Comparison of ENCODE assay signal across 3 worm cellular contexts in the genomic region with DNA sequence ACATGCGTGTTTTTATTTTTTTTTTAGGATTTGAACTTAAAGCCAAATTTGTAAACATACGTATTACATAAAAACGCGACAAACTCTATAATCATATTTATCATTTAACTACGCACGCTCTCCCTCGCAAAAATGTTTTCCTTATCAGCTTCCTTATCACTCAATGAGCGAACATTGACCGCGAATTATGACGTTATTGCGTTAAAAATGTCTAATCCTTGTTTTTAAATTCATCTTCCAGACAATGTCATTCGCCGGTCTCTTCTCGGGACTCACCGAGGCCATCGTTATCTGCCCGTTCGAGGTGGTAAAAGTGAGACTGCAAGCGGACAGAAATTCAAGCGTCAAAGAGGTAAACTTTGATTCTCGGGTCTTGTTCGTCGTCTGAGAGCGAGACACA.
TF ChIP-seq lines count a peak whose summit lies in the region.

No protein-coding gene starts in this region.

TF ChIP-seq in whole organism, L1 larva, 84 proteins besides CTCF, POLR2A, EP300 and RAD21 (continued from another document):
- peak; percentile 19 for TF ChIP-seq snu-23 (GFP tag; optimal IDR thresholded peaks at IDR 0.05; lab: Kevin White, UChicago)
- no peak for TF ChIP-seq pqm-1 (tag; optimal IDR thresholded peaks at IDR 0.05; lab: Kevin White, UChicago)
- peak; percentile 89 to 98 (median 94) for TF ChIP-seq elt-3 (tag; optimal IDR thresholded peaks at IDR 0.05; lab: Kevin White, UChicago)
- TF ChIP-seq sox-4 (tag; optimal IDR thresholded peaks at IDR 0.05; lab: Kevin White, UChicago): no peak
- TF ChIP-seq sup-37 (GFP tag; optimal IDR thresholded peaks at IDR 0.05; lab: Kevin White, UChicago): no peak
- peak; percentile 15 for TF ChIP-seq nhr-47 (tag; optimal IDR thresholded peaks at IDR 0.05; lab: Kevin White, UChicago)
- TF ChIP-seq dsc-1 (tag; optimal IDR thresholded peaks at IDR 0.05; lab: Kevin White, UChicago): no peak
- TF ChIP-seq dpl-1 (GFP tag; optimal IDR thresholded peaks at IDR 0.05; lab: Kevin White, UChicago): no peak
- no peak for TF ChIP-seq nhr-11 (tag; optimal IDR thresholded peaks at IDR 0.05; lab: Kevin White, UChicago)
- TF ChIP-seq nhr-84 (tag; optimal IDR thresholded peaks at IDR 0.05; lab: Kevin White, UChicago): no peak
- TF ChIP-seq mab-9 (GFP tag; IDR thresholded peaks at IDR 0.05; lab: Robert Waterston, UW): no peak
- TF ChIP-seq nhr-90 (tag; optimal IDR thresholded peaks at IDR 0.05; lab: Kevin White, UChicago; ENCODE audit: poor library complexity): peak; percentile 60
- TF ChIP-seq tlp-1 (tag; optimal IDR thresholded peaks at IDR 0.05; lab: Kevin White, UChicago): no peak
- peak in 1 of 2 experiments; percentile 18 for TF ChIP-seq mdl-1 (tag; optimal IDR thresholded peaks at IDR 0.05; lab: Kevin White, UChicago)
- TF ChIP-seq fos-1 (tag; optimal IDR thresholded peaks at IDR 0.05; lab: Kevin White, UChicago): no peak
- no peak for TF ChIP-seq unc-86 (tag; optimal IDR thresholded peaks at IDR 0.05; lab: Kevin White, UChicago)
- TF ChIP-seq tbx-2 (tag; optimal IDR thresholded peaks at IDR 0.05; lab: Kevin White, UChicago): no peak
- no peak for TF ChIP-seq snpc-4 (tag; optimal IDR thresholded peaks at IDR 0.05; lab: Kevin White, UChicago)
- TF ChIP-seq lin-14 (GFP tag; optimal IDR thresholded peaks at IDR 0.05; lab: Kevin White, UChicago): peak; percentile 52
- no peak for TF ChIP-seq hlh-4 (tag; optimal IDR thresholded peaks at IDR 0.05; lab: Kevin White, UChicago)
- TF ChIP-seq nhr-85 (tag; lab: Kevin White, UChicago): peak; percentile 76
- no peak for TF ChIP-seq pag-3 (tag; optimal IDR thresholded peaks at IDR 0.05; lab: Kevin White, UChicago; ENCODE audit: borderline replicate concordance, insufficient read depth)
- no peak for TF ChIP-seq ama-1 (optimal IDR thresholded peaks at IDR 0.05; lab: Kevin White, UChicago)
- no peak for TF ChIP-seq fkh-8 (tag; optimal IDR thresholded peaks at IDR 0.05; lab: Kevin White, UChicago)
- TF ChIP-seq blmp-1 (tag; optimal IDR thresholded peaks at IDR 0.05; lab: Kevin White, UChicago): peak; percentile 22
- TF ChIP-seq nhr-20 (tag; optimal IDR thresholded peaks at IDR 0.05; lab: Kevin White, UChicago): peak; percentile 66
- TF ChIP-seq nhr-19 (GFP tag; conservative IDR thresholded peaks at IDR 0.05; lab: Robert Waterston, UW): peak; percentile 78

TF ChIP-seq in whole organism, L2 larva, 48 proteins besides CTCF, POLR2A, EP300 and RAD21 (continued from another document):
- TF ChIP-seq crh-2 (tag; optimal IDR thresholded peaks at IDR 0.05; lab: Kevin White, UChicago) (peak; percentile 81), mdl-1 (tag; optimal IDR thresholded peaks at IDR 0.05; lab: Kevin White, UChicago) (peak in 1 of 2 experiments; percentile 58), F13H6.1 (tag; optimal IDR thresholded peaks at IDR 0.05; lab: Kevin White, UChicago) (peak; percentile 79), mbf-1 (tag; optimal IDR thresholded peaks at IDR 0.05; lab: Kevin White, UChicago) (no peak), lsy-2 (tag; optimal IDR thresholded peaks at IDR 0.05; lab: Kevin White, UChicago) (peak in 1 of 2 experiments; percentile 30), unc-62 (GFP tag; optimal IDR thresholded peaks at IDR 0.05; lab: Kevin White, UChicago) (no peak), blmp-1 (tag; optimal IDR thresholded peaks at IDR 0.05; lab: Kevin White, UChicago; ENCODE audit: insufficient read depth) (no peak), sma-3 (GFP tag; optimal IDR thresholded peaks at IDR 0.05; lab: Kevin White, UChicago) (peak; percentile 75)
TF ChIP-seq in whole organism, L2 larva: peak in this region for 11.

TF ChIP-seq in whole organism, L4 larva, 104 proteins besides CTCF, POLR2A, EP300 and RAD21 (continued from another document):
- peak in 1 of 2 experiments; percentile 44 for TF ChIP-seq unc-62 (GFP tag; optimal IDR thresholded peaks at IDR 0.05 in 1 of 2; lab: Kevin White, UChicago)
- TF ChIP-seq unc-62 (tag; optimal IDR thresholded peaks at IDR 0.05; lab: Kevin White, UChicago): no peak
- no peak for TF ChIP-seq R02D3.7 (tag; optimal IDR thresholded peaks at IDR 0.05; lab: Kevin White, UChicago)
- no peak for TF ChIP-seq dpl-1 (GFP tag; optimal IDR thresholded peaks at IDR 0.05; lab: Kevin White, UChicago)
- no peak for TF ChIP-seq skn-1 (tag; optimal IDR thresholded peaks at IDR 0.05; lab: Kevin White, UChicago)
- TF ChIP-seq Y105C5A.15 (GFP tag; IDR thresholded peaks at IDR 0.05; lab: Robert Waterston, UW): no peak
- no peak for TF ChIP-seq madf-5 (GFP tag; IDR thresholded peaks at IDR 0.05; lab: Robert Waterston, UW)
- peak; percentile 99 for TF ChIP-seq dmd-6 (GFP tag; IDR thresholded peaks at IDR 0.05; lab: Robert Waterston, UW)
- peak; percentile 61 for TF ChIP-seq mep-1 (tag; optimal IDR thresholded peaks at IDR 0.05; lab: Kevin White, UChicago)
- no peak for TF ChIP-seq D1046.2 (GFP tag; IDR thresholded peaks at IDR 0.05; lab: Robert Waterston, UW)
- no peak for TF ChIP-seq nhr-76 (tag; optimal IDR thresholded peaks at IDR 0.05; lab: Kevin White, UChicago)
- TF ChIP-seq spr-1 (tag; optimal IDR thresholded peaks at IDR 0.05; lab: Kevin White, UChicago): no peak
- TF ChIP-seq attf-4 (tag; optimal IDR thresholded peaks at IDR 0.05; lab: Kevin White, UChicago): no peak
- no peak for TF ChIP-seq F44E2.7 (GFP tag; IDR thresholded peaks at IDR 0.05; lab: Robert Waterston, UW)
- peak; percentile 34 for TF ChIP-seq aha-1 (tag; lab: Kevin White, UChicago)
- peak; percentile 73 for TF ChIP-seq php-3 (GFP tag; IDR thresholded peaks at IDR 0.05; lab: Robert Waterston, UW)
- TF ChIP-seq unc-39 (tag; optimal IDR thresholded peaks at IDR 0.05; lab: Kevin White, UChicago): no peak
- no peak for TF ChIP-seq F49E8.2 (tag; optimal IDR thresholded peaks at IDR 0.05; lab: Kevin White, UChicago; ENCODE audit: borderline replicate concordance)
- TF ChIP-seq ceh-20 (GFP tag; IDR thresholded peaks at IDR 0.05; lab: Robert Waterston, UW): no peak
- no peak for TF ChIP-seq set-16 (GFP tag; IDR thresholded peaks at IDR 0.05; lab: Robert Waterston, UW)
- no peak for TF ChIP-seq zip-2 (tag; optimal IDR thresholded peaks at IDR 0.05; lab: Kevin White, UChicago)
- TF ChIP-seq mdt-29 (GFP tag; IDR thresholded peaks at IDR 0.05; lab: Robert Waterston, UW): no peak
- TF ChIP-seq ama-1 (optimal IDR thresholded peaks at IDR 0.05; lab: Kevin White, UChicago): no peak
- TF ChIP-seq egl-27 (tag; optimal IDR thresholded peaks at IDR 0.05; lab: Kevin White, UChicago): no peak
- TF ChIP-seq ZK337.2 (GFP tag; IDR thresholded peaks at IDR 0.05; lab: Robert Waterston, UW): no peak
- no peak for TF ChIP-seq lin-29 (GFP tag; IDR thresholded peaks at IDR 0.05; lab: Robert Waterston, UW)
- no peak for TF ChIP-seq nhr-111 (GFP tag; optimal IDR thresholded peaks at IDR 0.05; lab: Kevin White, UChicago)
- TF ChIP-seq nhr-237 (tag; optimal IDR thresholded peaks at IDR 0.05; lab: Kevin White, UChicago): no peak
- TF ChIP-seq lsy-2 (tag; optimal IDR thresholded peaks at IDR 0.05; lab: Kevin White, UChicago): peak; percentile 5 to 50
- TF ChIP-seq daf-12 (tag; optimal IDR thresholded peaks at IDR 0.05; lab: Kevin White, UChicago): no peak
- no peak for TF ChIP-seq spr-3 (GFP tag; optimal IDR thresholded peaks at IDR 0.05; lab: Kevin White, UChicago)
- TF ChIP-seq hlh-30 (tag; optimal IDR thresholded peaks at IDR 0.05; lab: Kevin White, UChicago; ENCODE audit: insufficient read depth): peak; percentile 56
- no peak for TF ChIP-seq nhr-25 (tag; optimal IDR thresholded peaks at IDR 0.05; lab: Kevin White, UChicago; ENCODE audit: borderline replicate concordance, insufficient read depth)
- TF ChIP-seq tra-1 (GFP tag; IDR thresholded peaks at IDR 0.05; lab: Robert Waterston, UW): peak; percentile 77; the same call in 1 of the 2 replicates
- peak; percentile 59; the same call in 1 of the 2 replicates for TF ChIP-seq pha-4 (GFP tag; IDR thresholded peaks at IDR 0.05; lab: Robert Waterston, UW)
- no peak for TF ChIP-seq pha-4 (tag; optimal IDR thresholded peaks at IDR 0.05; lab: Kevin White, UChicago)
- no peak for TF ChIP-seq mxl-2 (GFP tag; conservative IDR thresholded peaks at IDR 0.05; lab: Robert Waterston, UW)
- peak; percentile 49 for TF ChIP-seq nhr-10 (tag; optimal IDR thresholded peaks at IDR 0.05; lab: Kevin White, UChicago)
- no peak for TF ChIP-seq egl-43 (GFP tag; IDR thresholded peaks at IDR 0.05; lab: Robert Waterston, UW)
- TF ChIP-seq sdz-12 (GFP tag; optimal IDR thresholded peaks at IDR 0.05; lab: Kevin White, UChicago): no peak
- TF ChIP-seq fos-1 (tag; optimal IDR thresholded peaks at IDR 0.05; lab: Kevin White, UChicago): peak; percentile 5
- peak; percentile 77 for TF ChIP-seq lin-1 (GFP tag; IDR thresholded peaks at IDR 0.05; lab: Robert Waterston, UW)
- TF ChIP-seq ztf-7 (tag; optimal IDR thresholded peaks at IDR 0.05; lab: Kevin White, UChicago): no peak
- no peak for TF ChIP-seq lin-15B (tag; optimal IDR thresholded peaks at IDR 0.05; lab: Kevin White, UChicago)
- peak; percentile 94 for TF ChIP-seq pqm-1 (tag; optimal IDR thresholded peaks at IDR 0.05; lab: Kevin White, UChicago)
- no peak for TF ChIP-seq daf-19 (GFP tag; conservative IDR thresholded peaks at IDR 0.05; lab: Robert Waterston, UW)
- no peak for TF ChIP-seq madf-9 (GFP tag; conservative IDR thresholded peaks at IDR 0.05; lab: Robert Waterston, UW)
- peak; percentile 88 for TF ChIP-seq nhr-102 (tag; optimal IDR thresholded peaks at IDR 0.05; lab: Kevin White, UChicago)
- TF ChIP-seq nhr-48 (tag; optimal IDR thresholded peaks at IDR 0.05; lab: Kevin White, UChicago): peak; percentile 85
- TF ChIP-seq lin-38 (GFP tag; IDR thresholded peaks at IDR 0.05; lab: Robert Waterston, UW): no peak
- TF ChIP-seq mdl-1 (tag; optimal IDR thresholded peaks at IDR 0.05; lab: Kevin White, UChicago): peak in 1 of 2 experiments; percentile 81
- no peak for TF ChIP-seq ceh-62 (tag; optimal IDR thresholded peaks at IDR 0.05; lab: Kevin White, UChicago)
- 0 out of 2 replicates have a peak, but pooled peaks have one; percentile 28 for TF ChIP-seq nhr-42 (GFP tag; IDR thresholded peaks at IDR 0.05; lab: Robert Waterston, UW)
- TF ChIP-seq nhr-28 (tag; optimal IDR thresholded peaks at IDR 0.05; lab: Kevin White, UChicago): peak; percentile 90
- TF ChIP-seq duxl-1 (tag; optimal IDR thresholded peaks at IDR 0.05; lab: Kevin White, UChicago; ENCODE audit: poor library complexity): no peak
- peak; percentile 94 for TF ChIP-seq hlh-11 (tag; optimal IDR thresholded peaks at IDR 0.05; lab: Kevin White, UChicago)
- TF ChIP-seq ces-1 (GFP tag; optimal IDR thresholded peaks at IDR 0.05; lab: Kevin White, UChicago): no peak
- TF ChIP-seq lim-7 (GFP tag; IDR thresholded peaks at IDR 0.05; lab: Robert Waterston, UW): no peak
